Worm (Caenorhabditis elegans) whole organism, L1 larva: ENCODE results near the gene C37H5.14.

Experiments used
- ceh-63 ChIP-seq: fragments of 200-800 bp; sonication (Bioruptor generic); optimal IDR thresholded peaks from 2 replicates; lab custom pipeline; 2018; ENCODE audit warnings: mild to moderate bottlenecking, missing genetic modification characterization, missing compliant biosample characterization
- ceh-88 ChIP-seq: fragments of 200-800 bp; sonication (Bioruptor generic); IDR thresholded peaks from 2 replicates; pipeline ENCODE4 v1.3.6; 2022; ENCODE audit warnings: missing genetic modification characterization, missing compliant biosample characterization
- elt-3 ChIP-seq, 6 experiments: fragments of 150-350 bp in 1 of 6; sonication (generic microtip); optimal IDR thresholded peaks; 2 replicates each; lab custom pipeline; 2017 to 2018; ENCODE audit warnings: missing biosample characterization in 6 of 6, missing genetic modification characterization in 6 of 6, inconsistent platforms in 1 of 6
- fkh-4 ChIP-seq: sonication (generic microtip); optimal IDR thresholded peaks from 2 replicates; lab custom pipeline; 2016; ENCODE audit warnings: missing compliant biosample characterization, missing genetic modification characterization, borderline replicate concordance
- fos-1 ChIP-seq: fragments of 150-350 bp; optimal IDR thresholded peaks from 2 replicates; lab custom pipeline; 2014; ENCODE audit warnings: missing biosample characterization, missing genetic modification characterization
- grh-1 ChIP-seq: fragments of 200-800 bp; sonication (Bioruptor generic); IDR thresholded peaks from 2 replicates; pipeline ENCODE4 v1.3.6; 2022; ENCODE audit warnings: missing genetic modification reagents, missing genetic modification characterization, missing compliant biosample characterization
- lsy-2 ChIP-seq, 2 experiments: fragments of 150-350 bp; optimal IDR thresholded peaks; 2 replicates each; lab custom pipeline; 2014; ENCODE audit warnings: missing biosample characterization in 2 of 2, missing genetic modification characterization in 2 of 2
- mdl-1 ChIP-seq, 2 experiments: fragments of 150-350 bp; optimal IDR thresholded peaks; 2 replicates each; lab custom pipeline; 2014 to 2017; ENCODE audit warnings: missing biosample characterization in 2 of 2, missing genetic modification characterization in 2 of 2, inconsistent platforms in 1 of 2
- mep-1 ChIP-seq: fragments of 150-350 bp; optimal IDR thresholded peaks from 2 replicates; lab custom pipeline; 2014; ENCODE audit warnings: missing biosample characterization, missing genetic modification characterization
- nhr-76 ChIP-seq: sonication (generic microtip); optimal IDR thresholded peaks from 2 replicates; lab custom pipeline; 2017; ENCODE audit warnings: missing biosample characterization, missing genetic modification characterization
- nhr-77 ChIP-seq: fragments of 150-350 bp; optimal IDR thresholded peaks from 2 replicates; lab custom pipeline; 2014; ENCODE audit warnings: missing biosample characterization, missing genetic modification characterization
- snpc-4 ChIP-seq: fragments of 150-350 bp; optimal IDR thresholded peaks from 2 replicates; lab custom pipeline; 2014; ENCODE audit warnings: missing biosample characterization, missing genetic modification characterization
- sup-37 ChIP-seq: fragments of 200-800 bp; sonication (Bioruptor generic); optimal IDR thresholded peaks from 2 replicates; lab custom pipeline; 2018; ENCODE audit warnings: mild to moderate bottlenecking, missing genetic modification characterization, missing compliant biosample characterization
- unc-130 ChIP-seq: fragments of 150-350 bp; optimal IDR thresholded peaks from 2 replicates; lab custom pipeline; 2017; ENCODE audit warnings: missing biosample characterization, missing genetic modification characterization, inconsistent platforms

ce11 chrV:4823323-4823682 is 10.9 kb downstream of the C37H5.14 start, which contains the start of gene adss-1:
- no peak for TF ChIP-seq elt-3 (tag; optimal IDR thresholded peaks at IDR 0.05; lab: Kevin White, UChicago)
- no peak for TF ChIP-seq ceh-88 (GFP tag; lab: Robert Waterston, UW)
- no peak for TF ChIP-seq unc-130
- TF ChIP-seq nhr-76 (tag; lab: Kevin White, UChicago) = no peak
- TF ChIP-seq grh-1 = no peak
- TF ChIP-seq snpc-4 (tag; lab: Kevin White, UChicago) = no peak
- TF ChIP-seq fos-1 (tag; lab: Kevin White, UChicago) = no peak
- no peak for TF ChIP-seq mdl-1 (tag; optimal IDR thresholded peaks at IDR 0.05; lab: Kevin White, UChicago)
- no peak for TF ChIP-seq sup-37 (GFP tag; lab: Kevin White, UChicago)
- no peak for TF ChIP-seq nhr-77
- no peak for TF ChIP-seq lsy-2 (tag; optimal IDR thresholded peaks at IDR 0.05; lab: Kevin White, UChicago)
- TF ChIP-seq mep-1 = no peak
- no peak for TF ChIP-seq ceh-63 (GFP tag; lab: Kevin White, UChicago)
- TF ChIP-seq fkh-4 (tag; lab: Kevin White, UChicago) = no peak
